Worm (Caenorhabditis elegans): ENCODE data around the gene mct-5.

- TF ChIP-seq ZK546.5 (tag; optimal IDR thresholded peaks at IDR 0.05) (no peak), unc-130 (GFP tag; optimal IDR thresholded peaks at IDR 0.05) (no peak), ztf-11 (tag; optimal IDR thresholded peaks at IDR 0.05) (no peak), nhr-10 (tag; optimal IDR thresholded peaks at IDR 0.05) (no peak)
Measured at ce11 chrII:7146240-7146639, 47.8 kb upstream of the mct-5 start.
